Worm (Caenorhabditis elegans) whole organism, early embryonic: ENCODE data around the gene F55C10.4.
"Not testable (repeated sequence)": the region's sequence is repeated elsewhere in the genome, so short reads cannot be mapped to it uniquely, and the experiment has no call there.

Experiments
- aly-1 ChIP-seq: sonication (generic microtip); optimal IDR thresholded peaks from 2 replicates; lab custom pipeline; 2016; ENCODE audit warnings: missing genetic modification characterization, missing compliant biosample characterization
- ama-1 ChIP-seq: fragments of 150-350 bp; optimal IDR thresholded peaks from 2 replicates; lab custom pipeline; 2014
- ceh-36 ChIP-seq: sonication (generic microtip); optimal IDR thresholded peaks from 2 replicates; lab custom pipeline; 2016; ENCODE audit warnings: missing genetic modification characterization, inconsistent platforms, missing compliant biosample characterization
- ets-7 ChIP-seq: sonication (generic microtip); optimal IDR thresholded peaks from 2 replicates; lab custom pipeline; 2016; ENCODE audit warnings: missing genotype, missing genetic modification characterization, missing compliant biosample characterization
- hmbx-1 ChIP-seq: sonication (generic microtip); optimal IDR thresholded peaks from 2 replicates; lab custom pipeline; 2016; ENCODE audit warnings: mild to moderate bottlenecking, missing genetic modification characterization, missing compliant biosample characterization
- pes-1 ChIP-seq: fragments of 200-800 bp; sonication (Bioruptor generic); IDR thresholded peaks from 2 replicates; pipeline ENCODE4 v1.3.6; 2022; ENCODE audit warnings: missing genetic modification reagents, missing genetic modification characterization, missing compliant biosample characterization
- scrt-1 ChIP-seq: fragments of 200-800 bp; sonication (Bioruptor generic); IDR thresholded peaks from 2 replicates; pipeline ENCODE4 v1.3.6; 2022; ENCODE audit warnings: missing genetic modification characterization, missing compliant biosample characterization
- tbx-11 ChIP-seq: fragments of 200-800 bp; sonication (Bioruptor generic); IDR thresholded peaks from 2 replicates; pipeline ENCODE4 v1.3.6; 2022; ENCODE audit warnings: missing genetic modification characterization, missing compliant biosample characterization

ce11 chrV:11395024-11395423, 8.5 kb downstream of the F55C10.4 start, which contains the start of gene K03B8.4:
- not testable (repeated sequence) for TF ChIP-seq ama-1 (lab: Kevin White, UChicago); ceh-36 (tag; lab: Kevin White, UChicago); ets-7 (tag; lab: Kevin White, UChicago); hmbx-1 (tag; lab: Kevin White, UChicago); scrt-1 (GFP tag; lab: Robert Waterston, UW); aly-1; tbx-11 (GFP tag; lab: Robert Waterston, UW); pes-1 (GFP tag; lab: Robert Waterston, UW)
